Worm (Caenorhabditis elegans): ENCODE results near the gene pcm-1.

pcm-1 gene

ce11 chrV:5917707-5918106 lies 46.0 kb downstream of the pcm-1 start, which contains the start of gene lrpr-1 (continued):
- TF ChIP-seq eor-1 (tag; optimal IDR thresholded peaks at IDR 0.05): no peak
- no peak for TF ChIP-seq pha-4 (tag; optimal IDR thresholded peaks at IDR 0.05)
- peak; percentile 48 for TF ChIP-seq ceh-82 (tag; optimal IDR thresholded peaks at IDR 0.05)
- no peak for TF ChIP-seq unc-39 (tag; optimal IDR thresholded peaks at IDR 0.05)
- no peak for TF ChIP-seq snpc-4 (tag; optimal IDR thresholded peaks at IDR 0.05)
- peak; percentile 30 for TF ChIP-seq nhr-25 (tag; optimal IDR thresholded peaks at IDR 0.05)

- no peak for TF ChIP-seq ceh-9 (tag; optimal IDR thresholded peaks at IDR 0.05)
- no peak for TF ChIP-seq elt-3 (tag; optimal IDR thresholded peaks at IDR 0.05)
- no peak for TF ChIP-seq skn-1 (tag; optimal IDR thresholded peaks at IDR 0.05)
- TF ChIP-seq tbx-2 (tag; optimal IDR thresholded peaks at IDR 0.05): no peak
- no peak for TF ChIP-seq pha-4 (tag; optimal IDR thresholded peaks at IDR 0.05)
- TF ChIP-seq sea-2 (GFP tag; optimal IDR thresholded peaks at IDR 0.05): no peak
- TF ChIP-seq fkh-2 (tag; optimal IDR thresholded peaks at IDR 0.05): no peak
- TF ChIP-seq ceh-16 (tag; optimal IDR thresholded peaks at IDR 0.05): no peak
- no peak for TF ChIP-seq snpc-4 (tag; optimal IDR thresholded peaks at IDR 0.05)
- TF ChIP-seq mdl-1 (tag; optimal IDR thresholded peaks at IDR 0.05): no peak
- no peak for TF ChIP-seq egl-5 (tag; optimal IDR thresholded peaks at IDR 0.05)
- TF ChIP-seq eor-1 (tag; optimal IDR thresholded peaks at IDR 0.05): no peak
- TF ChIP-seq fos-1 (tag; optimal IDR thresholded peaks at IDR 0.05): no peak
- no peak for TF ChIP-seq nhr-23 (tag; optimal IDR thresholded peaks at IDR 0.05)
- no peak for TF ChIP-seq ZK546.5 (tag; optimal IDR thresholded peaks at IDR 0.05)
- TF ChIP-seq nhr-43 (tag; optimal IDR thresholded peaks at IDR 0.05; ENCODE audit: poor library complexity, severe bottlenecking): no peak
- TF ChIP-seq ztf-11 (tag; optimal IDR thresholded peaks at IDR 0.05): no peak
- no peak for TF ChIP-seq nhr-67 (tag; optimal IDR thresholded peaks at IDR 0.05)
These were observed 46.8 kb downstream of the pcm-1 start for ce11 chrV:5916862-5917261.

DNA sequence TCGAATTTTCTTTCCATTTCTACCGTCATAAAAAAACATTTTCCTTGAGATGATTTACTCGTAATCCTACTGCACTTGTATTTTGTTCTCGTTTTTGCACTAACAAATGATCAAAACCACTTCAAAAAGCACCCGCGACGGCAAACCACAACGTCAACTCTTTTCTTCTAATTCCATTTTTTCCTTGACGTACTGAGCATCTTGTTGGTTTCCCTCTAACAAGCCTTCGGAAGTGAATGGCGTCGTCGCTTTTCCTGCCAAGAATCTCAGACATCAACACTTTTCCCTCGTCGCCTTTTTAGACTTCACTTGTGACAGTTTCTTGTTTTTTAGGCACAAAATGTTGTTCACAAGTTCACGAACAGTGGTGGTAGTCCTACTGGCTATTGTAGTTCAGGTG lies 51.3 kb downstream of the pcm-1 start, which contains the start of gene C04E6.13:
TSS of gene C04E6.13 (plus strand) at position 301 of the 400 bp plus-strand sequence.
- no peak for TF ChIP-seq fos-1 (tag; optimal IDR thresholded peaks at IDR 0.05)
- TF ChIP-seq tbx-2 (tag; optimal IDR thresholded peaks at IDR 0.05): no peak
- TF ChIP-seq unc-62 (GFP tag; optimal IDR thresholded peaks at IDR 0.05): no peak
- no peak for TF ChIP-seq elt-1 (tag; optimal IDR thresholded peaks at IDR 0.05)
- no peak for TF ChIP-seq unc-39 (tag; optimal IDR thresholded peaks at IDR 0.05)
- TF ChIP-seq mml-1 (tag; optimal IDR thresholded peaks at IDR 0.05): no peak
- TF ChIP-seq egl-5 (tag; optimal IDR thresholded peaks at IDR 0.05): no peak
- no peak for TF ChIP-seq daf-12 (tag; optimal IDR thresholded peaks at IDR 0.05)
- TF ChIP-seq sea-2 (GFP tag; optimal IDR thresholded peaks at IDR 0.05): no peak
- TF ChIP-seq eor-1 (tag; optimal IDR thresholded peaks at IDR 0.05): no peak
- no peak for TF ChIP-seq ceh-16 (tag; optimal IDR thresholded peaks at IDR 0.05)
- no peak for TF ChIP-seq lin-39 (tag; optimal IDR thresholded peaks at IDR 0.05)
- no peak for TF ChIP-seq nhr-25 (tag; optimal IDR thresholded peaks at IDR 0.05)
- TF ChIP-seq lin-15B (tag; optimal IDR thresholded peaks at IDR 0.05): no peak
- TF ChIP-seq ama-1 (optimal IDR thresholded peaks at IDR 0.05): no peak
- TF ChIP-seq nhr-76 (tag; optimal IDR thresholded peaks at IDR 0.05): no peak
- TF ChIP-seq aly-2 (tag; optimal IDR thresholded peaks at IDR 0.05): no peak
- no peak for TF ChIP-seq ceh-82 (tag; optimal IDR thresholded peaks at IDR 0.05)
- TF ChIP-seq fkh-10 (GFP tag; optimal IDR thresholded peaks at IDR 0.05): no peak
- no peak for TF ChIP-seq elt-3 (tag; optimal IDR thresholded peaks at IDR 0.05)

Data from whole organism, L3 larva.